Worm (Caenorhabditis elegans) whole organism, early embryonic: ENCODE results near the gene amt-1.

Source experiments
- F13C5.2 ChIP-seq: sonication (generic microtip); optimal IDR thresholded peaks from 2 replicates; lab custom pipeline; 2017; ENCODE audit warnings: mild to moderate bottlenecking, missing genetic modification characterization, inconsistent platforms, missing compliant biosample characterization
- aly-1 ChIP-seq: sonication (generic microtip); optimal IDR thresholded peaks from 2 replicates; lab custom pipeline; 2016; ENCODE audit warnings: missing genetic modification characterization, missing compliant biosample characterization
- ama-1 ChIP-seq: fragments of 150-350 bp; optimal IDR thresholded peaks from 2 replicates; lab custom pipeline; 2014
- ceh-13 ChIP-seq: fragments of 200-800 bp; sonication (Bioruptor generic); optimal IDR thresholded peaks from 2 replicates; lab custom pipeline; 2018; ENCODE audit warnings: mild to moderate bottlenecking, missing genetic modification characterization, missing compliant biosample characterization
- ceh-36 ChIP-seq: sonication (generic microtip); optimal IDR thresholded peaks from 2 replicates; lab custom pipeline; 2016; ENCODE audit warnings: missing genetic modification characterization, inconsistent platforms, missing compliant biosample characterization
- ets-7 ChIP-seq: sonication (generic microtip); optimal IDR thresholded peaks from 2 replicates; lab custom pipeline; 2016; ENCODE audit warnings: missing genotype, missing genetic modification characterization, missing compliant biosample characterization
- flt-1 ChIP-seq: fragments of 200-800 bp; sonication (Bioruptor generic); IDR thresholded peaks from 2 replicates; pipeline ENCODE4 v1.3.6; 2022; ENCODE audit warnings: missing genetic modification characterization, missing compliant biosample characterization
- hmbx-1 ChIP-seq: sonication (generic microtip); optimal IDR thresholded peaks from 2 replicates; lab custom pipeline; 2016; ENCODE audit warnings: mild to moderate bottlenecking, missing genetic modification characterization, missing compliant biosample characterization
- hmg-4 ChIP-seq: fragments of 200-800 bp; sonication (Bioruptor generic); optimal IDR thresholded peaks from 2 replicates; lab custom pipeline; 2018; ENCODE audit warnings: mild to moderate bottlenecking, missing genetic modification characterization, missing compliant biosample characterization
- scrt-1 ChIP-seq: fragments of 200-800 bp; sonication (Bioruptor generic); IDR thresholded peaks from 2 replicates; pipeline ENCODE4 v1.3.6; 2022; ENCODE audit warnings: missing genetic modification characterization, missing compliant biosample characterization
- sea-1 ChIP-seq: fragments of 200-800 bp; sonication (Bioruptor generic); conservative IDR thresholded peaks from 2 replicates; pipeline ENCODE4 v1.3.6; 2022; ENCODE audit warnings: missing genetic modification characterization, missing compliant biosample characterization
- tbx-11 ChIP-seq: fragments of 200-800 bp; sonication (Bioruptor generic); IDR thresholded peaks from 2 replicates; pipeline ENCODE4 v1.3.6; 2022; ENCODE audit warnings: missing genetic modification characterization, missing compliant biosample characterization
- tbx-37 ChIP-seq: fragments of 200-800 bp; sonication (Bioruptor generic); conservative IDR thresholded peaks from 2 replicates; pipeline ENCODE4 v1.3.6; 2022; ENCODE audit warnings: missing genetic modification reagents, missing genetic modification characterization, missing compliant biosample characterization
- tra-4 ChIP-seq: sonication (generic microtip); optimal IDR thresholded peaks from 2 replicates; lab custom pipeline; 2017; ENCODE audit warnings: missing genetic modification characterization, missing compliant biosample characterization

ce11 chrX:4588462-4588861, 17.2 kb downstream of the amt-1 start, which contains the start of gene lnp-1:
- TF ChIP-seq ceh-13 (GFP tag; lab: Kevin White, UChicago) (no peak), ama-1 (no peak), flt-1 (GFP tag; lab: Robert Waterston, UW) (no peak), tbx-11 (GFP tag; lab: Robert Waterston, UW) (no peak), tra-4 (tag; lab: Kevin White, UChicago) (no peak), tbx-37 (GFP tag; lab: Robert Waterston, UW) (no peak), hmg-4 (GFP tag; lab: Kevin White, UChicago) (no peak), sea-1 (no peak), scrt-1 (no peak), hmbx-1 (tag; lab: Kevin White, UChicago) (no peak), aly-1 (tag; lab: Kevin White, UChicago) (no peak), F13C5.2 (tag; lab: Kevin White, UChicago) (no peak), ets-7 (tag; lab: Kevin White, UChicago) (no peak), ceh-36 (tag; lab: Kevin White, UChicago) (no peak)
